Worm (Caenorhabditis elegans) whole organism, early embryonic: ENCODE data around the gene ZK643.5.

ENCODE experiments used
- B0310.2 ChIP-seq: sonication (generic microtip); optimal IDR thresholded peaks from 2 replicates; lab custom pipeline; 2016; ENCODE audit warnings: mild to moderate bottlenecking, missing genetic modification characterization, missing compliant biosample characterization
- F13C5.2 ChIP-seq: sonication (generic microtip); optimal IDR thresholded peaks from 2 replicates; lab custom pipeline; 2017; ENCODE audit warnings: mild to moderate bottlenecking, missing genetic modification characterization, inconsistent platforms, missing compliant biosample characterization
- ama-1 ChIP-seq: fragments of 150-350 bp; optimal IDR thresholded peaks from 2 replicates; lab custom pipeline; 2014
- ets-7 ChIP-seq: sonication (generic microtip); optimal IDR thresholded peaks from 2 replicates; lab custom pipeline; 2016; ENCODE audit warnings: missing genotype, missing genetic modification characterization, missing compliant biosample characterization
- flt-1 ChIP-seq: fragments of 200-800 bp; sonication (Bioruptor generic); IDR thresholded peaks from 2 replicates; pipeline ENCODE4 v1.3.6; 2022; ENCODE audit warnings: missing genetic modification characterization, missing compliant biosample characterization
- pes-1 ChIP-seq: fragments of 200-800 bp; sonication (Bioruptor generic); IDR thresholded peaks from 2 replicates; pipeline ENCODE4 v1.3.6; 2022; ENCODE audit warnings: missing genetic modification reagents, missing genetic modification characterization, missing compliant biosample characterization
- sea-1 ChIP-seq: fragments of 200-800 bp; sonication (Bioruptor generic); conservative IDR thresholded peaks from 2 replicates; pipeline ENCODE4 v1.3.6; 2022; ENCODE audit warnings: missing genetic modification characterization, missing compliant biosample characterization
- tbx-11 ChIP-seq: fragments of 200-800 bp; sonication (Bioruptor generic); IDR thresholded peaks from 2 replicates; pipeline ENCODE4 v1.3.6; 2022; ENCODE audit warnings: missing genetic modification characterization, missing compliant biosample characterization
- tbx-37 ChIP-seq: fragments of 200-800 bp; sonication (Bioruptor generic); conservative IDR thresholded peaks from 2 replicates; pipeline ENCODE4 v1.3.6; 2022; ENCODE audit warnings: missing genetic modification reagents, missing genetic modification characterization, missing compliant biosample characterization
- tra-4 ChIP-seq: sonication (generic microtip); optimal IDR thresholded peaks from 2 replicates; lab custom pipeline; 2017; ENCODE audit warnings: missing genetic modification characterization, missing compliant biosample characterization

DNA sequence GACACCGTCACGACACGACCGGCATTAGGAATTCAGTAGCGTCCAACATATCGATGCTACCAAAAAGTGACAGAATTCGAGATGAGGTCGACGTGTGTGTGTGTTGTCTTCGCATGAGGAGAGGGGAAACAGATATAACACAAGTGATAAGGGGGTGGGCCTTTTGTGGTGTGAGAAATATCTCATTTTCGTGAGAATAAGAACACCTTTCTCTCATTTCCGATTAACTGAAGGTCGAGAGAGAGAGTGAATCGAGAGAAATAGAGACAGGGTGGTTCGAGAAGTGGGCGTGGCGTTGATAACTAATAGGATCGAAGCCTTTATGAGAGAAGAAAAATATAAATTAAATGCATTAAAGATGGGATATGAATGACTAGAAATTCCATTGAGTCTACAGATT lies 27.1 kb upstream of the ZK643.5 start:
- TF ChIP-seq tbx-37 (GFP tag; lab: Robert Waterston, UW) (no peak), tbx-11 (GFP tag; lab: Robert Waterston, UW) (no peak), flt-1 (GFP tag; lab: Robert Waterston, UW) (no peak), ets-7 (no peak), pes-1 (no peak), ama-1 (lab: Kevin White, UChicago) (no peak), tra-4 (no peak), B0310.2 (no peak), sea-1 (no peak), F13C5.2 (no peak)
